Worm (Caenorhabditis elegans): ENCODE measurements around the gene cal-4.

DNA sequence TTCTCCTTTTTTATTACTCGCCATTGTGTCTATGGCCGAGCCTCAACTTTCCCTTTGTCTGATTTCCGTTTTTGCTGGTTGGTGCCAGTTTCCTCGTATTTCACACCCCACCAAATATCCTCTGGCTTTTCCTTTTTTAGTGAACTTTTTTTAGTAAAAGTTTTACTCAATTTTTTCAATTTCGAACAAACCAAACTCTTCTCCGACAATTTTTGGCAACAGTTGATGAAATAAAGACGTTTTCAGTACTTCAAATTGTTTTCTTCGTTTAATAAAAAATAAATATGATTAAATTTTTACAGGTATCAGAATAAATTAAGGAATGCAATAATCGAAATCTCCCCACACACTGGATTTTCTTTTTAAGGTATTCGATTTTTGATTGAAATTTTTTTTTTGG, at the start of gene cal-4:
- TF ChIP-seq ham-2 (GFP tag; optimal IDR thresholded peaks at IDR 0.05): no peak
- TF ChIP-seq ces-1 (GFP tag; optimal IDR thresholded peaks at IDR 0.05): no peak
- TF ChIP-seq pha-4 (tag; optimal IDR thresholded peaks at IDR 0.05): no peak
- no peak for TF ChIP-seq cnd-1 (tag; optimal IDR thresholded peaks at IDR 0.05)
- TF ChIP-seq snpc-4 (tag; optimal IDR thresholded peaks at IDR 0.05): no peak
- no peak for TF ChIP-seq M03D4.4 (tag; optimal IDR thresholded peaks at IDR 0.05)

Measured in whole organism, mixed stage, embryonic.